Fruit fly (Drosophila melanogaster) whole organism, embryonic: ENCODE results near the gene Gem2.

Source experiments
- Ada2b ChIP-seq: fragments of 200-800 bp; sonication (Bioruptor generic); IDR thresholded peaks from 2 replicates; pipeline ENCODE4 v1.3.6; 2022; ENCODE audit warnings: missing biosample characterization, missing genetic modification characterization
- Awh ChIP-seq: fragments of 200-800 bp; sonication (Bioruptor generic); IDR thresholded peaks from 2 replicates; pipeline ENCODE4, ENCODE4 v1.3.6; 2022; ENCODE audit warnings: missing biosample characterization, missing genetic modification characterization
- Bgb ChIP-seq: fragments of 200-800 bp; sonication (Bioruptor generic); IDR thresholded peaks from 2 replicates; pipeline ENCODE4 v1.3.6; 2022; ENCODE audit warnings: missing biosample characterization, missing genetic modification characterization; ENCODE audit not compliant: partially characterized antibody
- CG10979 ChIP-seq: fragments of 200-800 bp; sonication (Bioruptor generic); optimal IDR thresholded peaks from 2 replicates; lab custom pipeline; 2018; ENCODE audit warnings: missing biosample characterization, mild to moderate bottlenecking, missing genetic modification characterization, moderate library complexity
- CG11560 ChIP-seq: fragments of 200-800 bp; sonication (Bioruptor generic); IDR thresholded peaks from 3 replicates; pipeline ENCODE4 v1.3.6; 2022; ENCODE audit warnings: missing biosample characterization, missing genetic modification characterization
- CG12219 ChIP-seq: fragments of 200-800 bp; sonication (Bioruptor generic); optimal IDR thresholded peaks from 3 replicates; lab custom pipeline; 2018; ENCODE audit warnings: missing biosample characterization, mild to moderate bottlenecking, missing genetic modification characterization
- CG12744 ChIP-seq: fragments of 200-800 bp; sonication (Bioruptor generic); optimal IDR thresholded peaks from 2 replicates; lab custom pipeline; 2016; ENCODE audit warnings: missing biosample characterization, missing genetic modification characterization
- CG13624 ChIP-seq: fragments of 200-800 bp; sonication (Bioruptor generic); optimal IDR thresholded peaks from 2 replicates; lab custom pipeline; 2016; ENCODE audit warnings: missing biosample characterization, missing genetic modification characterization
- CG13894 ChIP-seq: fragments of 200-800 bp; sonication (Bioruptor generic); optimal IDR thresholded peaks from 3 replicates; lab custom pipeline; 2018; ENCODE audit warnings: missing biosample characterization, mild to moderate bottlenecking, missing genetic modification characterization, moderate library complexity
- CG14860 ChIP-seq: fragments of 200-800 bp; sonication (Bioruptor generic); IDR thresholded peaks from 3 replicates; pipeline ENCODE4 v1.3.6; 2022; ENCODE audit warnings: missing biosample characterization, missing genetic modification characterization; ENCODE audit not compliant: partially characterized antibody
- CG17568 ChIP-seq: fragments of 200-800 bp; sonication (Bioruptor generic); optimal IDR thresholded peaks from 2 replicates; lab custom pipeline; 2018; ENCODE audit warnings: missing biosample characterization, mild to moderate bottlenecking, missing genetic modification characterization, moderate library complexity
- CG17802 ChIP-seq: fragments of 200-800 bp; sonication (Bioruptor generic); optimal IDR thresholded peaks from 2 replicates; lab custom pipeline; 2018; ENCODE audit warnings: missing biosample characterization, mild to moderate bottlenecking, missing genetic modification characterization, moderate library complexity
- CG5245 ChIP-seq: fragments of 200-800 bp; sonication (Bioruptor generic); optimal IDR thresholded peaks from 3 replicates; lab custom pipeline; 2016; ENCODE audit warnings: missing biosample characterization, missing genetic modification characterization
- CG6683 ChIP-seq: fragments of 200-800 bp; sonication (Bioruptor generic); optimal IDR thresholded peaks from 2 replicates; lab custom pipeline; 2017; ENCODE audit warnings: missing biosample characterization, mild to moderate bottlenecking, missing genetic modification characterization, missing genetic modification reagents
- CG7556 ChIP-seq: fragments of 200-800 bp; sonication (Bioruptor generic); optimal IDR thresholded peaks from 2 replicates; lab custom pipeline; 2017; ENCODE audit warnings: missing biosample characterization, mild to moderate bottlenecking, missing genetic modification characterization
- CG7963 ChIP-seq: fragments of 200-800 bp; sonication (Bioruptor generic); IDR thresholded peaks from 3 replicates; pipeline ENCODE4 v1.3.6; 2022; ENCODE audit warnings: missing biosample characterization, missing genetic modification characterization; ENCODE audit not compliant: partially characterized antibody
- CG8290 ChIP-seq, 3 experiments: fragments of 200-800 bp; sonication (Bioruptor generic); optimal IDR thresholded peaks; 2 replicates each; lab custom pipeline; 2016 to 2019; ENCODE audit warnings: missing biosample characterization in 3 of 3, missing genetic modification characterization in 3 of 3, mild to moderate bottlenecking in 2 of 3, moderate library complexity in 1 of 3
- CoRest ChIP-seq: fragments of 200-800 bp; sonication (Bioruptor generic); optimal IDR thresholded peaks from 3 replicates; lab custom pipeline; 2018; ENCODE audit warnings: missing biosample characterization, mild to moderate bottlenecking, missing genetic modification characterization, moderate library complexity
- D ChIP-seq, 2 experiments: fragments of 200-800 bp in 1 of 2; fragments of >200 bp in 1 of 2; sonication (Bioruptor generic) in 1 of 2; optimal IDR thresholded peaks; 2 replicates in 1 of 2; 3 replicates in 1 of 2; lab custom pipeline; 2017; ENCODE audit warnings: mild to moderate bottlenecking in 1 of 2, missing biosample characterization in 1 of 2, missing genetic modification characterization in 1 of 2, missing genetic modification reagents in 1 of 2
- Doc2 ChIP-seq: fragments of 200-800 bp; sonication (Bioruptor generic); IDR thresholded peaks from 2 replicates; pipeline ENCODE4 v1.3.6; 2022; ENCODE audit warnings: missing biosample characterization, missing genetic modification characterization
- Drgx ChIP-seq: fragments of 200-800 bp; sonication (Bioruptor generic); IDR thresholded peaks from 2 replicates; pipeline ENCODE4 v1.3.6; 2022; ENCODE audit warnings: missing biosample characterization, missing genetic modification characterization
- MBD-R2 ChIP-seq: fragments of 200-800 bp; sonication (Bioruptor generic); IDR thresholded peaks from 2 replicates; pipeline ENCODE4 v1.3.6; 2022; ENCODE audit warnings: missing biosample characterization, missing genetic modification characterization
- Spps ChIP-seq: fragments of 200-800 bp; sonication (Bioruptor generic); optimal IDR thresholded peaks from 2 replicates; lab custom pipeline; 2018; ENCODE audit warnings: missing biosample characterization, mild to moderate bottlenecking, missing genetic modification characterization
- Stat92E ChIP-seq, 3 experiments: fragments of >200 bp in 2 of 3; fragments of 200-800 bp in 1 of 3; sonication (Bioruptor generic) in 1 of 3; optimal IDR thresholded peaks; 2 replicates each; lab custom pipeline; 2017 to 2019; ENCODE audit warnings: missing biosample characterization in 3 of 3, missing genetic modification characterization in 3 of 3, mild to moderate bottlenecking in 1 of 3, moderate library complexity in 1 of 3
- abd-A ChIP-seq: fragments of 200-800 bp; sonication (Bioruptor generic); optimal IDR thresholded peaks from 3 replicates; lab custom pipeline; 2019; ENCODE audit warnings: missing biosample characterization, mild to moderate bottlenecking, missing genetic modification characterization, moderate library complexity
- al ChIP-seq: fragments of 200-800 bp; sonication (Bioruptor generic); IDR thresholded peaks from 2 replicates; pipeline ENCODE4 v1.3.6; 2022; ENCODE audit warnings: missing biosample characterization, missing genetic modification characterization
- aop ChIP-seq: fragments of 200-800 bp; sonication (Bioruptor generic); IDR thresholded peaks from 2 replicates; pipeline ENCODE4 v1.3.6; 2022; ENCODE audit warnings: missing biosample characterization, missing genetic modification characterization
- ara ChIP-seq: fragments of 200-800 bp; sonication (Bioruptor generic); IDR thresholded peaks from 2 replicates; pipeline ENCODE4 v1.3.6; 2022; ENCODE audit warnings: missing biosample characterization, missing genetic modification characterization
- az2 ChIP-seq: fragments of 200-800 bp; sonication (Bioruptor generic); optimal IDR thresholded peaks from 3 replicates; lab custom pipeline; 2016; ENCODE audit warnings: missing biosample characterization, missing genetic modification characterization
- chinmo ChIP-seq: fragments of 200-800 bp; sonication (Bioruptor generic); IDR thresholded peaks from 4 replicates; pipeline ENCODE4 v1.3.6; 2022; ENCODE audit warnings: missing biosample characterization, missing genetic modification characterization; ENCODE audit not compliant: partially characterized antibody
- chn ChIP-seq: fragments of 200-800 bp; sonication (Bioruptor generic); optimal IDR thresholded peaks from 2 replicates; lab custom pipeline; 2016; ENCODE audit warnings: missing biosample characterization, missing genetic modification characterization
- corto ChIP-seq: fragments of 200-800 bp; sonication (Bioruptor generic); optimal IDR thresholded peaks from 2 replicates; lab custom pipeline; 2016; ENCODE audit warnings: missing biosample characterization, mild to moderate bottlenecking, missing genetic modification characterization, moderate library complexity
- dati ChIP-seq: fragments of 200-800 bp; sonication (Bioruptor generic); IDR thresholded peaks from 2 replicates; pipeline ENCODE4 v1.3.6; 2022; ENCODE audit warnings: missing biosample characterization, missing genetic modification characterization
- jigr1 ChIP-seq: fragments of 200-800 bp; sonication (Bioruptor generic); IDR thresholded peaks from 3 replicates; pipeline ENCODE4 v1.3.6; 2022; ENCODE audit warnings: missing biosample characterization, missing genetic modification characterization
- ken ChIP-seq: fragments of 200-800 bp; sonication (Bioruptor generic); IDR thresholded peaks from 3 replicates; pipeline ENCODE4 v1.3.6; 2022; ENCODE audit warnings: missing biosample characterization, missing genetic modification characterization
- lilli ChIP-seq: fragments of 200-800 bp; sonication (Bioruptor generic); optimal IDR thresholded peaks from 3 replicates; lab custom pipeline; 2016; ENCODE audit warnings: missing biosample characterization, missing genetic modification characterization
- lov ChIP-seq, 2 experiments: fragments of 200-800 bp in 1 of 2; fragments of >200 bp in 1 of 2; sonication (Bioruptor generic) in 1 of 2; IDR thresholded peaks in 1 of 2; optimal IDR thresholded peaks in 1 of 2; 2 replicates in 1 of 2; 3 replicates in 1 of 2; pipeline versions ENCODE4 v1.3.6 to Lab custom; 2017 to 2022; ENCODE audit warnings: missing biosample characterization in 1 of 2, missing genetic modification characterization in 1 of 2
- mirr ChIP-seq: fragments of 200-800 bp; sonication (Bioruptor generic); optimal IDR thresholded peaks from 3 replicates; lab custom pipeline; 2018; ENCODE audit warnings: missing biosample characterization, mild to moderate bottlenecking, missing genetic modification characterization
- prd ChIP-seq, 3 experiments: fragments of >200 bp in 2 of 3; fragments of 200-800 bp in 1 of 3; sonication (Bioruptor generic) in 1 of 3; optimal IDR thresholded peaks in 2 of 3; IDR thresholded peaks in 1 of 3; 2 replicates in 2 of 3; 3 replicates in 1 of 3; pipeline versions ENCODE4 v1.3.6 to Lab custom; 2017 to 2022; ENCODE audit warnings: missing biosample characterization in 1 of 3, missing genetic modification characterization in 1 of 3
- repo ChIP-seq: fragments of 200-800 bp; sonication (Bioruptor generic); optimal IDR thresholded peaks from 2 replicates; lab custom pipeline; 2016; ENCODE audit warnings: missing biosample characterization, missing genetic modification characterization
- salm ChIP-seq: fragments of 200-800 bp; sonication (Bioruptor generic); optimal IDR thresholded peaks from 2 replicates; lab custom pipeline; 2018; ENCODE audit warnings: missing biosample characterization, mild to moderate bottlenecking, missing genetic modification characterization
- sens ChIP-seq: fragments of 200-800 bp; sonication (Bioruptor generic); peaks from one replicate; lab custom pipeline; 2016; ENCODE audit warnings: missing biosample characterization, missing genetic modification characterization
- seq ChIP-seq: fragments of 200-800 bp; sonication (Bioruptor generic); IDR thresholded peaks from 2 replicates; pipeline ENCODE4 v1.3.6; 2022; ENCODE audit warnings: missing biosample characterization, missing genetic modification characterization
- slbo ChIP-seq: fragments of 200-800 bp; sonication (Bioruptor generic); IDR thresholded peaks from 2 replicates; pipeline ENCODE4 v1.3.6; 2022; ENCODE audit warnings: missing biosample characterization, missing genetic modification characterization
- so ChIP-seq: fragments of 200-800 bp; sonication (Bioruptor generic); IDR thresholded peaks from 3 replicates; pipeline ENCODE4 v1.3.6; 2022; ENCODE audit warnings: missing biosample characterization, missing genetic modification characterization
- toy ChIP-seq: fragments of 200-800 bp; sonication (Bioruptor generic); IDR thresholded peaks from 2 replicates; pipeline ENCODE4 v1.3.6; 2022; ENCODE audit warnings: missing biosample characterization, missing genetic modification characterization

The Gem2 gene

dm6 chr3L:19062472-19063409 lies 37.4 kb downstream of the Gem2 start, which contains the start of the genes Ugt316A1 and Sfxn2 (continued):
- TF ChIP-seq CG13894 (tag; lab: Kevin White, UChicago) (peak; percentile 47), Spps (no peak), D (optimal IDR thresholded peaks at IDR 0.05; lab: Kevin White, UChicago) (no peak), D (GFP tag; optimal IDR thresholded peaks at IDR 0.05; lab: Kevin White, UChicago) (no peak), Bgb (GFP tag; lab: Robert Waterston, UW) (peak; percentile 41; the same call in 1 of the 2 replicates), slbo (GFP tag; lab: Robert Waterston, UW) (peak; percentile 68), ken (GFP tag; lab: Robert Waterston, UW) (no peak), CG11560 (peak; percentile 36; the same call in 1 of the 3 replicates), CG7963 (no peak), chn (GFP tag; lab: Kevin White, UChicago) (peak; percentile 61), al (GFP tag; lab: Robert Waterston, UW) (no peak), ara (GFP tag; lab: Robert Waterston, UW) (no peak), so (GFP tag; lab: Robert Waterston, UW) (no peak; the same call in 2 of the 3 replicates), Doc2 (GFP tag; lab: Robert Waterston, UW) (no peak), MBD-R2 (peak; percentile 59), lov (optimal IDR thresholded peaks at IDR 0.05; lab: Kevin White, UChicago) (no peak), lov (GFP tag; IDR thresholded peaks at IDR 0.05; lab: Robert Waterston, UW) (no peak), CoRest (tag; lab: Kevin White, UChicago) (peak; percentile 64), CG13624 (GFP tag; lab: Kevin White, UChicago) (peak; percentile 48), az2 (GFP tag; lab: Kevin White, UChicago) (peak; percentile 24), CG14860 (no peak), aop (no peak), CG17802 (tag; lab: Kevin White, UChicago) (no peak), CG7556 (GFP tag; lab: Kevin White, UChicago) (no peak), sens (peak; percentile 88), CG10979 (tag; lab: Kevin White, UChicago) (peak; percentile 48), seq (GFP tag; lab: Robert Waterston, UW) (0 out of 2 replicates have a peak, but pooled peaks have one; percentile 7), mirr (GFP tag; lab: Kevin White, UChicago) (peak; percentile 4), CG8290 (GFP tag; optimal IDR thresholded peaks at IDR 0.05; lab: Kevin White, UChicago) (peak; percentile 94), CG8290 (tag; optimal IDR thresholded peaks at IDR 0.05; lab: Kevin White, UChicago) (peak; percentile 77 to 88), CG6683 (GFP tag; lab: Kevin White, UChicago) (no peak), Ada2b (peak; percentile 23; the same call in 1 of the 2 replicates), CG17568 (GFP tag; lab: Kevin White, UChicago) (peak; percentile 40), CG5245 (peak; percentile 16), toy (GFP tag; lab: Robert Waterston, UW) (no peak), prd (optimal IDR thresholded peaks at IDR 0.05; lab: Kevin White, UChicago) (no peak), prd (GFP tag; IDR thresholded peaks at IDR 0.05; lab: Robert Waterston, UW) (peak; percentile 50; the same call in 1 of the 3 replicates), Stat92E (GFP tag; optimal IDR thresholded peaks at IDR 0.05; lab: Kevin White, UChicago) (peak in 1 of 3 experiments; percentile 56), CG12744 (GFP tag; lab: Kevin White, UChicago) (peak; percentile 38), abd-A (no peak), lilli (GFP tag; lab: Kevin White, UChicago) (peak; percentile 75), Awh (GFP tag; lab: Robert Waterston, UW) (peak; percentile 48; the same call in 1 of the 2 replicates), corto (GFP tag; lab: Kevin White, UChicago) (no peak), salm (tag; lab: Kevin White, UChicago) (no peak), Drgx (GFP tag; lab: Robert Waterston, UW) (0 out of 2 replicates have a peak, but pooled peaks have one; percentile 25), chinmo (peak; percentile 88; the same call in 1 of the 4 replicates), dati (GFP tag; lab: Robert Waterston, UW) (no peak), repo (GFP tag; lab: Kevin White, UChicago) (no peak), CG12219 (GFP tag; lab: Kevin White, UChicago) (no peak), jigr1 (no peak)
